Fruit fly (Drosophila melanogaster) whole organism, wandering third instar larva: ENCODE data around the gene alpha-Est10.

Source experiments
- Abd-B ChIP-seq: fragments of >200 bp; optimal IDR thresholded peaks from 2 replicates; lab custom pipeline; 2017; ENCODE audit warnings: missing biosample characterization, missing genetic modification characterization
- CG32264 ChIP-seq: fragments of 200-800 bp; sonication (Bioruptor generic); optimal IDR thresholded peaks from 2 replicates; lab custom pipeline; 2016; ENCODE audit warnings: missing biosample characterization, missing genetic modification characterization
- CG9705 ChIP-seq: fragments of 200-800 bp; sonication (Bioruptor generic); optimal IDR thresholded peaks from 2 replicates; lab custom pipeline; 2018; ENCODE audit warnings: missing biosample characterization, mild to moderate bottlenecking, missing genetic modification characterization
- CrebA ChIP-seq: fragments of 200-800 bp; sonication (Bioruptor generic); optimal IDR thresholded peaks from 2 replicates; lab custom pipeline; 2016; ENCODE audit warnings: missing biosample characterization, mild to moderate bottlenecking, missing genetic modification characterization, borderline replicate concordance
- Dfd ChIP-seq: fragments of >200 bp; optimal IDR thresholded peaks from 2 replicates; lab custom pipeline; 2017; ENCODE audit warnings: missing biosample characterization, missing genetic modification characterization
- Dif ChIP-seq: fragments of 200-275, 200-300 bp; sonication (Bioruptor generic); optimal IDR thresholded peaks from 2 replicates; lab custom pipeline; 2018; ENCODE audit warnings: missing biosample characterization, missing genetic modification characterization; ENCODE audit not compliant: partially characterized antibody
- GATAd ChIP-seq: sonication (Bioruptor generic); optimal IDR thresholded peaks from 2 replicates; lab custom pipeline; 2016; ENCODE audit warnings: missing biosample characterization, missing genetic modification characterization
- HLH106 ChIP-seq: fragments of 200-800 bp; optimal IDR thresholded peaks from 3 replicates; lab custom pipeline; 2019; ENCODE audit warnings: missing biosample characterization, mild to moderate bottlenecking, missing genetic modification characterization, moderate library complexity
- Hnf4 ChIP-seq: fragments of 200-800 bp; sonication (Bioruptor generic); optimal IDR thresholded peaks from 2 replicates; lab custom pipeline; 2016; ENCODE audit warnings: missing biosample characterization, mild to moderate bottlenecking, missing genetic modification characterization
- Hr78 ChIP-seq: fragments of >200 bp; optimal IDR thresholded peaks from 2 replicates; lab custom pipeline; 2017; ENCODE audit warnings: missing biosample characterization, missing genetic modification characterization
- Hr83 ChIP-seq: fragments of 200-300 bp; sonication (Bioruptor generic); optimal IDR thresholded peaks from 2 replicates; lab custom pipeline; 2016; ENCODE audit warnings: missing biosample characterization, mild to moderate bottlenecking, missing genetic modification characterization, moderate library complexity; ENCODE audit not compliant: poor library complexity, severe bottlenecking
- Jra ChIP-seq: sonication (Bioruptor generic); optimal IDR thresholded peaks from 2 replicates; lab custom pipeline; 2016; ENCODE audit warnings: missing biosample characterization, missing genetic modification characterization
- Myc ChIP-seq: fragments of >200 bp; optimal IDR thresholded peaks from 2 replicates; lab custom pipeline; 2017
- N ChIP-seq: fragments of >200 bp; optimal IDR thresholded peaks from 2 replicates; lab custom pipeline; 2018; ENCODE audit warnings: missing biosample characterization, missing external identifiers, missing genetic modification characterization
- OdsH ChIP-seq: fragments of 200-800 bp; sonication (Bioruptor generic); optimal IDR thresholded peaks from 2 replicates; lab custom pipeline; 2016; ENCODE audit warnings: missing biosample characterization, mild to moderate bottlenecking, missing genetic modification characterization
- Rel ChIP-seq, 2 experiments: fragments of 200-800 bp; sonication (Bioruptor generic) in 1 of 2; optimal IDR thresholded peaks; 2 replicates in 1 of 2; 3 replicates in 1 of 2; lab custom pipeline; 2016 to 2019; ENCODE audit warnings: mild to moderate bottlenecking in 2 of 2, missing biosample characterization in 2 of 2, missing genetic modification characterization in 2 of 2, moderate library complexity in 1 of 2
- Sp1 ChIP-seq: fragments of 200-800 bp; sonication (Bioruptor generic); optimal IDR thresholded peaks from 3 replicates; lab custom pipeline; 2019; ENCODE audit warnings: missing biosample characterization, mild to moderate bottlenecking, missing genetic modification characterization, moderate library complexity
- Vsx2 ChIP-seq: fragments of 200-300, 225-300 bp; sonication (Bioruptor generic); optimal IDR thresholded peaks from 2 replicates; lab custom pipeline; 2018; ENCODE audit warnings: missing biosample characterization, missing genetic modification characterization; ENCODE audit not compliant: partially characterized antibody
- br ChIP-seq: fragments of 200-800 bp; sonication (Bioruptor generic); optimal IDR thresholded peaks from 2 replicates; lab custom pipeline; 2016; ENCODE audit warnings: missing biosample characterization, missing genetic modification characterization
- brk ChIP-seq: fragments of 200-800 bp; sonication (Bioruptor generic); optimal IDR thresholded peaks from 2 replicates; lab custom pipeline; 2016; ENCODE audit warnings: missing biosample characterization, mild to moderate bottlenecking, missing genetic modification characterization
- dl ChIP-seq, 2 experiments: fragments of 175-275, 200-275 bp in 1 of 2; fragments of 200-275 bp in 1 of 2; sonication (Bioruptor generic); optimal IDR thresholded peaks; lab custom pipeline; 2018; ENCODE audit warnings: mild to moderate bottlenecking in 2 of 2, missing biosample characterization in 2 of 2, missing genetic modification characterization in 2 of 2, moderate library complexity in 2 of 2; ENCODE audit not compliant: partially characterized antibody in 2 of 2, insufficient read depth in 1 of 2
- dmrt93B ChIP-seq: fragments of 200-800 bp; sonication (Bioruptor generic); optimal IDR thresholded peaks from 2 replicates; lab custom pipeline; 2018; ENCODE audit warnings: missing biosample characterization, mild to moderate bottlenecking, missing genetic modification characterization
- dsf ChIP-seq: sonication (Bioruptor generic); optimal IDR thresholded peaks from 2 replicates; lab custom pipeline; 2016; ENCODE audit warnings: missing biosample characterization, missing genetic modification characterization, borderline replicate concordance
- ey ChIP-seq: fragments of 200-800 bp; sonication (Bioruptor generic); optimal IDR thresholded peaks from 2 replicates; lab custom pipeline; 2016; ENCODE audit warnings: missing biosample characterization, missing genetic modification characterization
- foxo ChIP-seq, 2 experiments: fragments of 200-800 bp; sonication (Bioruptor generic); optimal IDR thresholded peaks; 2 replicates in 1 of 2; 3 replicates in 1 of 2; lab custom pipeline; 2016 to 2017; ENCODE audit warnings: missing biosample characterization in 2 of 2, missing genetic modification characterization in 2 of 2
- h ChIP-seq: fragments of 200-800 bp; sonication (Bioruptor generic); optimal IDR thresholded peaks from 3 replicates; lab custom pipeline; 2016; ENCODE audit warnings: missing biosample characterization, mild to moderate bottlenecking, missing genetic modification characterization
- lola ChIP-seq: fragments of >200 bp; optimal IDR thresholded peaks from 2 replicates; lab custom pipeline; 2017; ENCODE audit warnings: missing biosample characterization, missing genetic modification characterization
- rgr ChIP-seq: fragments of 200-800 bp; sonication (Bioruptor generic); optimal IDR thresholded peaks from 3 replicates; lab custom pipeline; 2016; ENCODE audit warnings: missing biosample characterization, mild to moderate bottlenecking, missing genetic modification characterization
- sage ChIP-seq: fragments of 200-800 bp; sonication (Bioruptor generic); optimal IDR thresholded peaks from 2 replicates; lab custom pipeline; 2016; ENCODE audit warnings: missing biosample characterization, mild to moderate bottlenecking, missing genetic modification characterization
- sv ChIP-seq: fragments of 200-800 bp; sonication (Bioruptor generic); optimal IDR thresholded peaks from 3 replicates; lab custom pipeline; 2016; ENCODE audit warnings: missing biosample characterization, missing genetic modification characterization
- tai ChIP-seq: sonication (Bioruptor generic); optimal IDR thresholded peaks from 2 replicates; lab custom pipeline; 2016; ENCODE audit warnings: missing biosample characterization, missing genetic modification characterization
- woc ChIP-seq: sonication (Bioruptor generic); optimal IDR thresholded peaks from 2 replicates; lab custom pipeline; 2016; ENCODE audit warnings: missing biosample characterization, mild to moderate bottlenecking, missing genetic modification characterization

The alpha-Est10 gene

dm6 chr3R:7500513-7500912, 6.9 kb upstream of the alpha-Est10 start:
- TF ChIP-seq sage (no peak), Rel (GFP tag; optimal IDR thresholded peaks at IDR 0.05; lab: Kevin White, UChicago) (no peak), Rel (tag; optimal IDR thresholded peaks at IDR 0.05; lab: Kevin White, UChicago) (no peak), lola (GFP tag; lab: Kevin White, UChicago) (no peak), rgr (peak; percentile 31), h (GFP tag; lab: Kevin White, UChicago) (peak; percentile 33), foxo (GFP tag; optimal IDR thresholded peaks at IDR 0.05; lab: Kevin White, UChicago) (no peak), N (GFP tag; lab: Kevin White, UChicago) (no peak), Hnf4 (GFP tag; lab: Kevin White, UChicago) (no peak), dl (GFP tag; optimal IDR thresholded peaks at IDR 0.05; lab: Kevin White, UChicago; ENCODE audit: insufficient read depth in 1 of 2, partially characterized antibody in 2 of 2) (no peak), Myc (lab: Kevin White, UChicago) (no peak), Dfd (GFP tag; lab: Kevin White, UChicago) (no peak), br (GFP tag; lab: Kevin White, UChicago) (no peak)

- TF ChIP-seq lola (GFP tag; lab: Kevin White, UChicago) (no peak), Hr83 (GFP tag; lab: Kevin White, UChicago) (no peak), Dif (GFP tag; lab: Kevin White, UChicago) (no peak), dsf (GFP tag; lab: Kevin White, UChicago) (no peak), Hnf4 (GFP tag; lab: Kevin White, UChicago) (no peak), sage (no peak), sv (no peak)
Measured at dm6 chr3R:7499488-7499887, 5.8 kb upstream of the alpha-Est10 start.

dm6 chr3R:7497488-7497887, 3.8 kb upstream of the alpha-Est10 start:
- TF ChIP-seq CrebA = peak; percentile 41
- TF ChIP-seq Sp1 (GFP tag; lab: Kevin White, UChicago) = peak; percentile 16
- no peak for TF ChIP-seq Jra (GFP tag; lab: Kevin White, UChicago)
- peak; percentile 56 for TF ChIP-seq h (GFP tag; lab: Kevin White, UChicago)
- peak; percentile 25 for TF ChIP-seq OdsH
- peak; percentile 18 for TF ChIP-seq Rel (GFP tag; optimal IDR thresholded peaks at IDR 0.05; lab: Kevin White, UChicago)
- TF ChIP-seq Rel (tag; optimal IDR thresholded peaks at IDR 0.05; lab: Kevin White, UChicago) = peak; percentile 74
- TF ChIP-seq CG32264 (GFP tag; lab: Kevin White, UChicago) = no peak
- TF ChIP-seq br (GFP tag; lab: Kevin White, UChicago) = peak; percentile 33
- no peak for TF ChIP-seq brk (GFP tag; lab: Kevin White, UChicago)

dm6 chr3R:7493171-7493570, 474 bp downstream of the alpha-Est10 start, which contains the start of gene CG42656:
TSS of gene CG42656 (minus strand) at chr3R:7493271.
- TF ChIP-seq dmrt93B (GFP tag; lab: Kevin White, UChicago) (no peak), HLH106 (tag; lab: Kevin White, UChicago) (no peak), Dfd (GFP tag; lab: Kevin White, UChicago) (no peak), rgr (no peak), Sp1 (GFP tag; lab: Kevin White, UChicago) (no peak), brk (GFP tag; lab: Kevin White, UChicago) (no peak), Abd-B (no peak), Myc (lab: Kevin White, UChicago) (no peak), Rel (GFP tag; optimal IDR thresholded peaks at IDR 0.05; lab: Kevin White, UChicago) (no peak), Rel (tag; optimal IDR thresholded peaks at IDR 0.05; lab: Kevin White, UChicago) (no peak), GATAd (GFP tag; lab: Kevin White, UChicago) (no peak), tai (GFP tag; lab: Kevin White, UChicago) (no peak)

dm6 chr3R:7492099-7492498, 1.5 kb downstream of the alpha-Est10 start:
- no peak for TF ChIP-seq brk (GFP tag; lab: Kevin White, UChicago)
- TF ChIP-seq ey = no peak
- TF ChIP-seq dsf (GFP tag; lab: Kevin White, UChicago) = no peak
- no peak for TF ChIP-seq tai (GFP tag; lab: Kevin White, UChicago)
- TF ChIP-seq Hr83 (GFP tag; lab: Kevin White, UChicago) = no peak
- TF ChIP-seq Abd-B = no peak
- no peak for TF ChIP-seq CG9705 (GFP tag; lab: Kevin White, UChicago)
- TF ChIP-seq Vsx2 (GFP tag; lab: Kevin White, UChicago) = peak; percentile 4
- no peak for TF ChIP-seq CG32264 (GFP tag; lab: Kevin White, UChicago)
- no peak for TF ChIP-seq dl (GFP tag; optimal IDR thresholded peaks at IDR 0.05; lab: Kevin White, UChicago; ENCODE audit: insufficient read depth in 1 of 2, partially characterized antibody in 2 of 2)
- TF ChIP-seq Hr78 (GFP tag; lab: Kevin White, UChicago) = no peak
- TF ChIP-seq CrebA = no peak
- no peak for TF ChIP-seq OdsH
- TF ChIP-seq woc = no peak
- peak in 1 of 2 experiments; percentile 10 for TF ChIP-seq foxo (GFP tag; optimal IDR thresholded peaks at IDR 0.05; lab: Kevin White, UChicago)
- TF ChIP-seq Dif (GFP tag; lab: Kevin White, UChicago) = peak; percentile 38
- TF ChIP-seq, all 38 proteins: peak for 3
